Comparison of ENCODE assay signal across 5 worm cellular contexts in the genomic region with DNA sequence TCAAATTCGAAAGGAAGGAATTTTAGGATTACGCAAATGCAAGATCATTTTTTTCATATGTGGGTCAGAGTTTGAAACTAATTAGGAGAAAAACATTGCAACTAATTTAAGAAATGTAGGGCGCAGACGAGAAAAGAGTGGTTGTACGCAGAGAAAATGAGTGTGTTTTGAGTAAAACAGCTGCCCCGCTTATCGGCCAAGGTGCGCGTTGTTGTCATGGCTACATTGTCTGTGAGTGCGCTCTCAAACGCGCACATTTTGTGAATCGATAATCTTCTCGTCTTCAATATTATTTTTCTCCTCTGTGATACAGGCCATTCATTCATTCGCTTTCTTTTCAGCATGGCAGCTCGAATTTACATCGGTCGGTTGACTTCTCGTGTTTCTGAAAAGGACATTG.
A peak's percentile ranks its signal among the peaks of the same experiment; 100 is the strongest.
TF ChIP-seq lines count a peak whose summit lies in the region.

No protein-coding gene starts in this region.

TF ChIP-seq in whole organism, L1 larva, 84 proteins besides CTCF, POLR2A, EP300 and RAD21:
- TF ChIP-seq fkh-8 (tag; optimal IDR thresholded peaks at IDR 0.05; lab: Kevin White, UChicago) (peak; percentile 98), lin-35 (GFP tag; optimal IDR thresholded peaks at IDR 0.05; lab: Kevin White, UChicago) (peak in 1 of 2 experiments; percentile 4), fos-1 (tag; optimal IDR thresholded peaks at IDR 0.05; lab: Kevin White, UChicago) (no peak)

TF ChIP-seq in whole organism, L2 larva, 48 proteins besides CTCF, POLR2A, EP300 and RAD21:
- TF ChIP-seq lin-11 (tag; optimal IDR thresholded peaks at IDR 0.05; lab: Kevin White, UChicago) (peak; percentile 43), elt-3 (tag; optimal IDR thresholded peaks at IDR 0.05; lab: Kevin White, UChicago) (no peak)

TF ChIP-seq in whole organism, L4 larva, 104 proteins besides CTCF, POLR2A, EP300 and RAD21:
- TF ChIP-seq arid-1 (GFP tag; conservative IDR thresholded peaks at IDR 0.05; lab: Robert Waterston, UW), result no peak
- no peak for TF ChIP-seq egl-43 (GFP tag; IDR thresholded peaks at IDR 0.05; lab: Robert Waterston, UW)
- no peak for TF ChIP-seq lsy-2 (tag; optimal IDR thresholded peaks at IDR 0.05; lab: Kevin White, UChicago)
- no peak for TF ChIP-seq nhr-11 (tag; optimal IDR thresholded peaks at IDR 0.05; lab: Kevin White, UChicago)
- no peak for TF ChIP-seq mdl-1 (tag; optimal IDR thresholded peaks at IDR 0.05; lab: Kevin White, UChicago)
- TF ChIP-seq jun-1 (tag; optimal IDR thresholded peaks at IDR 0.05; lab: Kevin White, UChicago), result no peak
- TF ChIP-seq lin-39 (tag; optimal IDR thresholded peaks at IDR 0.05; lab: Kevin White, UChicago), result no peak
- no peak for TF ChIP-seq tag-97 (GFP tag; IDR thresholded peaks at IDR 0.05; lab: Robert Waterston, UW)
- TF ChIP-seq hmg-1.1 (GFP tag; IDR thresholded peaks at IDR 0.05; lab: Robert Waterston, UW), result 0 out of 2 replicates have a peak, but pooled peaks have one; percentile 10
- no peak for TF ChIP-seq lim-7 (GFP tag; IDR thresholded peaks at IDR 0.05; lab: Robert Waterston, UW)
- TF ChIP-seq ceh-28 (tag; optimal IDR thresholded peaks at IDR 0.05; lab: Kevin White, UChicago), result no peak
- TF ChIP-seq mxl-3 (GFP tag; optimal IDR thresholded peaks at IDR 0.05; lab: Kevin White, UChicago), result no peak
- TF ChIP-seq dmd-6 (GFP tag; IDR thresholded peaks at IDR 0.05; lab: Robert Waterston, UW), result peak; percentile 13; the same call in 1 of the 2 replicates
TF ChIP-seq in whole organism, L4 larva: peak in this region for 2.

TF ChIP-seq in whole organism, mixed stage, embryonic, 35 proteins besides CTCF, POLR2A, EP300 and RAD21:
- TF ChIP-seq blmp-1 (tag; optimal IDR thresholded peaks at IDR 0.05; lab: Kevin White, UChicago), result no peak
- no peak for TF ChIP-seq ham-2 (GFP tag; optimal IDR thresholded peaks at IDR 0.05; lab: Kevin White, UChicago)
- TF ChIP-seq unc-120 (tag; optimal IDR thresholded peaks at IDR 0.05; lab: Kevin White, UChicago; ENCODE audit: poor library complexity, severe bottlenecking), result no peak
- TF ChIP-seq zip-8 (tag; optimal IDR thresholded peaks at IDR 0.05; lab: Kevin White, UChicago), result no peak
- no peak for TF ChIP-seq tbx-8 (GFP tag; optimal IDR thresholded peaks at IDR 0.05; lab: Kevin White, UChicago)
- peak; percentile 9 for TF ChIP-seq ceh-39 (tag; optimal IDR thresholded peaks at IDR 0.05; lab: Kevin White, UChicago)
- no peak for TF ChIP-seq sem-2 (GFP tag; optimal IDR thresholded peaks at IDR 0.05; lab: Kevin White, UChicago)
- peak; percentile 24 for TF ChIP-seq hlh-1 (tag; optimal IDR thresholded peaks at IDR 0.05; lab: Kevin White, UChicago)

TF ChIP-seq in whole organism, young adult, 124 proteins besides CTCF, POLR2A, EP300 and RAD21:
- TF ChIP-seq F57A8.1 (GFP tag; optimal IDR thresholded peaks at IDR 0.05; lab: Kevin White, UChicago), result no peak
- no peak for TF ChIP-seq zfh-2 (GFP tag; conservative IDR thresholded peaks at IDR 0.05; lab: Robert Waterston, UW)
- TF ChIP-seq madf-6 (GFP tag; IDR thresholded peaks at IDR 0.05; lab: Robert Waterston, UW), result peak; percentile 37; the same call in 1 of the 2 replicates
- no peak for TF ChIP-seq cebp-1 (GFP tag; IDR thresholded peaks at IDR 0.05; lab: Robert Waterston, UW)
- TF ChIP-seq cebp-1 (tag; optimal IDR thresholded peaks at IDR 0.05; lab: Kevin White, UChicago), result peak; percentile 31
- TF ChIP-seq nfyb-1 (GFP tag; IDR thresholded peaks at IDR 0.05; lab: Robert Waterston, UW), result 0 out of 2 replicates have a peak, but pooled peaks have one; percentile 31
- TF ChIP-seq C06A6.2 (GFP tag; conservative IDR thresholded peaks at IDR 0.05; lab: Robert Waterston, UW), result no peak
